Fruit fly (Drosophila melanogaster): ENCODE results near the gene Myt1.

- TF ChIP-seq CG14655 (GFP tag; optimal IDR thresholded peaks at IDR 0.05): no peak
- TF ChIP-seq CG34367 (tag; optimal IDR thresholded peaks at IDR 0.05): no peak
- no peak for TF ChIP-seq CG17806 (tag; optimal IDR thresholded peaks at IDR 0.05)
- TF ChIP-seq CG8159 (tag; optimal IDR thresholded peaks at IDR 0.05): peak; percentile 14
- TF ChIP-seq CG9948 (tag; optimal IDR thresholded peaks at IDR 0.05): no peak
- TF ChIP-seq Pif1B (GFP tag; optimal IDR thresholded peaks at IDR 0.05): no peak
- TF ChIP-seq CG12605 (GFP tag; IDR thresholded peaks at IDR 0.05): no peak
- TF ChIP-seq fd96Ca (GFP tag; IDR thresholded peaks at IDR 0.05): no peak; the same call in 2 of the 3 replicates
- TF ChIP-seq EcR (GFP tag; optimal IDR thresholded peaks at IDR 0.05): peak; percentile 56
- peak; percentile 40 for TF ChIP-seq gl (tag; optimal IDR thresholded peaks at IDR 0.05)
- no peak for TF ChIP-seq D1 (tag; optimal IDR thresholded peaks at IDR 0.05)
Observed at dm6 chr3L:5810633-5811341, 31.4 kb upstream of the Myt1 start, which contains the start of the genes S6k and kri.

Measured in whole organism, pupa.